Fruit fly (Drosophila melanogaster): ENCODE measurements around the gene LManIII.

The LManIII gene

DNA sequence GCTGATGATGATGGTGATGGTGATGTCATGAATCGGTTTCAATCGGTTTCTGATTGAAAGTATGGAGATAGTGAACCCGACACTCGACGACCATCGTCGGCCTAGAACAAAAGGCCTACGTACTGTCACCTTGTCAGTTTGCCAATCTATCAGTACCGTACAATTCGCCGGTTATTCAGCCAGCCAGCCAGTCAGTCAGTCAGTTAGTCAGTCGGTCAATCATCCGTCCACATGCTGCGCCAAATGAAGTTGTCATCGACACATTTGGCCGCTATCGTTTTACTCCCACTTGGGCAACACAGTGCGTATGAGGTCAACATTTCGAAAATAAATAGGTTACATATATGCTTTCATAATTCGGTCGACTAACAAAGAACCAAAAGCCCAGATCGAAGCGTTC lies 47.5 kb downstream of the LManIII start:
- TF ChIP-seq lz (GFP tag; optimal IDR thresholded peaks at IDR 0.05) (no peak), vri (GFP tag; optimal IDR thresholded peaks at IDR 0.05) (peak; percentile 19)

DNA sequence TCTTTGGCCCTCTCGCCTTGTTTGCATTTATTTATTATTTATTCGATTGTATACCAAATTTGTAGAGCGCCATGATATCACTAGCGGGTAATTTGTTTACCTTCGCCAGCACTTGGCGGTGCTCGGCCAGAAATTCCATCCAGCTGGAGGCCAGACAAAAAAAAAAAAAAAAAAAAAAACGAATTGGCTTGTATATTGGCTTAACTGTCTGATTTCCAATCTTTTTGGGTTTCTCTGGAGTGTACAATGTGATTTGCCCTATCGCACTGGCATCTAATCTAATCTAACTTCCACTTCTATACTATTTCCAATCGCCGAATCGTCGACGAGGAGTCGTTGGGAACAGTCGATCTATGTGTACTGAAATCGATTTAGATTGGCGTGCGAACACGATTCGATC lies 48.8 kb downstream of the LManIII start:
- TF ChIP-seq fkh (GFP tag; optimal IDR thresholded peaks at IDR 0.05) (peak; percentile 87), cyc (GFP tag; optimal IDR thresholded peaks at IDR 0.05) (no peak)

DNA sequence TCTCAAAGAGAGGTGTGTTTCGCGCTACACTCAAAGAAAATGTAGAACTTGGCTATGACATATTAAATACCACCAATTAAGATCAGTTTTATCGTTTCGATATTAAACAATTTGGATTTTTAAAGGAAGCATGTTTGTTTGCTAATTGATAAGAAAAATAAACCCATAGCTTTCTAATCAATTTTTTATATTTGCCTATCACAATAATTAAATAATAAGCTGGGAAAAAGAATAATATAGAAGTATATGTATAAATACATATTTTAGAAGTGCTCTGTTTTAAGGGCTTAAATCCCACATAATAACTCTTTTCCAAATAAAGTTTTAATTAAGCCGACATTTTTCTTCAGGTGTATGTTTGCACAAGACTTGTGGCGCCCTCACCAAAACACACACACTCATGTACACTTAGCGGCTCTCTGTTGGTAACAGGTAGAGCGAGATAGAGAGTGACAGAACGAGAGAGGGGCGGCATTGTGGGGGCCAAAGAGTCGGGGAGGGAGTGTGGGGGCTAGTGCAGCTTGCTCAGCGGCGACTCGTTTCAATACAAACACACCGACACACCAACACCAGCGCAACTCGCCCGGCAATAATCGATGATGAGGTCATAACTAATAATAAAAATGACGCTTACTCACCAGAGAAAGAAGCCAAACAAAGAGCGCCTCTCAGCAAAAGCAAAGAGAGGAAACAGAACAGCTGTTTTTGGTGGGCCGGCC lies 50.7 kb downstream of the LManIII start:
- TF ChIP-seq CG8319 (GFP tag; optimal IDR thresholded peaks at IDR 0.05) (peak; percentile 80), OdsH (GFP tag; optimal IDR thresholded peaks at IDR 0.05) (peak; percentile 94), CG10669 (GFP tag; optimal IDR thresholded peaks at IDR 0.05) (peak; percentile 83), CG4318 (GFP tag; optimal IDR thresholded peaks at IDR 0.05) (peak; percentile 91), CG7368 (GFP tag; optimal IDR thresholded peaks at IDR 0.05) (peak; percentile 79), svp (GFP tag) (peak; percentile 83), ss (GFP tag; optimal IDR thresholded peaks at IDR 0.05) (peak; percentile 86 to 88), salr (GFP tag; optimal IDR thresholded peaks at IDR 0.05) (peak; percentile 37 to 97), CG3919 (GFP tag; optimal IDR thresholded peaks at IDR 0.05) (peak; percentile 91), dac (GFP tag; optimal IDR thresholded peaks at IDR 0.05) (peak; percentile 82), Sox14 (GFP tag; optimal IDR thresholded peaks at IDR 0.05) (peak; percentile 75), esn (GFP tag; optimal IDR thresholded peaks at IDR 0.05) (peak; percentile 94), CG11762 (GFP tag; optimal IDR thresholded peaks at IDR 0.05; ENCODE audit: insufficient read depth) (peak; percentile 83), CG32006 (GFP tag; optimal IDR thresholded peaks at IDR 0.05) (peak; percentile 97), Gug (GFP tag; IDR thresholded peaks at IDR 0.05) (peak; percentile 69), CG6808 (GFP tag; optimal IDR thresholded peaks at IDR 0.05) (peak; percentile 89), CG6854 (GFP tag; optimal IDR thresholded peaks at IDR 0.05) (peak; percentile 57), CG11902 (GFP tag; optimal IDR thresholded peaks at IDR 0.05) (peak; percentile 81), CG34406 (GFP tag; optimal IDR thresholded peaks at IDR 0.05) (peak; percentile 92), CG10631 (GFP tag; optimal IDR thresholded peaks at IDR 0.05) (peak; percentile 95), Ets21C (GFP tag; optimal IDR thresholded peaks at IDR 0.05) (peak; percentile 75), CG9139 (GFP tag; optimal IDR thresholded peaks at IDR 0.05) (peak; percentile 65), fkh (GFP tag; optimal IDR thresholded peaks at IDR 0.05) (peak; percentile 98), eg (GFP tag; IDR thresholded peaks at IDR 0.05) (peak; percentile 78), dsx (GFP tag; optimal IDR thresholded peaks at IDR 0.05; ENCODE audit: poor library complexity, severe bottlenecking) (peak; percentile 85), Sox102F (GFP tag; optimal IDR thresholded peaks at IDR 0.05) (peak; percentile 68), Smox (GFP tag; optimal IDR thresholded peaks at IDR 0.05) (peak; percentile 89), net (GFP tag; optimal IDR thresholded peaks at IDR 0.05) (peak; percentile 92), fd85E (GFP tag; optimal IDR thresholded peaks at IDR 0.05) (peak; percentile 44), CG8119 (GFP tag; IDR thresholded peaks at IDR 0.05) (peak; percentile 92), Lpt (GFP tag; optimal IDR thresholded peaks at IDR 0.05) (peak; percentile 91), Blimp-1 (GFP tag; optimal IDR thresholded peaks at IDR 0.05) (peak; percentile 70), Ets96B (tag; optimal IDR thresholded peaks at IDR 0.05) (peak; percentile 91), spab (GFP tag; optimal IDR thresholded peaks at IDR 0.05) (peak; percentile 87), Sox15 (GFP tag; optimal IDR thresholded peaks at IDR 0.05) (peak; percentile 81), lz (GFP tag; optimal IDR thresholded peaks at IDR 0.05) (peak; percentile 89), cyc (GFP tag; optimal IDR thresholded peaks at IDR 0.05) (peak; percentile 82), Eip75B (GFP tag; optimal IDR thresholded peaks at IDR 0.05) (peak; percentile 85), Hr38 (GFP tag; optimal IDR thresholded peaks at IDR 0.05) (no peak), CG8632 (GFP tag; optimal IDR thresholded peaks at IDR 0.05) (peak; percentile 93), CG6163 (GFP tag; IDR thresholded peaks at IDR 0.05) (peak; percentile 84), Hr4 (GFP tag; optimal IDR thresholded peaks at IDR 0.05) (peak; percentile 93), CG15336 (GFP tag; IDR thresholded peaks at IDR 0.05) (peak; percentile 89), Eip78C (GFP tag) (peak; percentile 97), CG6276 (GFP tag; optimal IDR thresholded peaks at IDR 0.05) (peak; percentile 90)

Data from whole organism, prepupa.